Worm (Caenorhabditis elegans): ENCODE measurements around the gene rpl-21.

DNA sequence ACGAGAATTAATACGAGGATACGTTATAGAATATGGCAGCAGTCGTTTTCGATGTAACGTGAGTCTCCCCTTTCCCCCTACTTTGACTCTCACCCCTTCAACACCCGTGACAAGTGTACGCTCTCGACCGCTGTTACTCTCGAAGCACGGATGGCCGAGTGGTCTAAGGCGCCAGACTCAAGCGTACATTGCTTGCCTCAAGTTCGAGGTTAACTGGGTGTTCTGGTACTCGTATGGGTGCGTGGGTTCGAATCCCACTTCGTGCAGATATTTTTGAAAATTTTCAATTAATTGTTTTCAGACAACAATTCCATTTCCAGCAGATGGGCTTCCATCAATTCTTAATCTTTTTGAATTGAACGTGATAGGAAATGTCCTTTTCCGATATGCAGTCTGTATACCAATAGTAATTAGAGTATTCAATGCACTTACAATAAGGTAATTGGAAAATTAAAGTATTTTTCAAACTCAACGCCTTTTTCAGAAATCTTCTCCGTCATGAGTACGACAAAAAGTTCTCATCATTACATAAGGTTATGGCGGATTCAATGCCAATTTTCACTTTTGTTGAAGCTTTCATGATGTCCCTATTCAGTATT, 20.5 kb downstream of the rpl-21 start:
- TF ChIP-seq let-526 (GFP tag; IDR thresholded peaks at IDR 0.05) (no peak), snpc-4 (GFP tag; optimal IDR thresholded peaks at IDR 0.05) (peak; percentile 81), snpc-4 (tag; optimal IDR thresholded peaks at IDR 0.05) (peak; percentile 36 to 76 (median 64)), ama-1 (optimal IDR thresholded peaks at IDR 0.05) (no peak), ama-1 (GFP tag; optimal IDR thresholded peaks at IDR 0.05) (peak in 1 of 2 experiments; percentile 90), Y67H2A.10 (GFP tag; conservative IDR thresholded peaks at IDR 0.05) (0 out of 2 replicates have a peak, but pooled peaks have one; percentile 30)

All from whole organism, young adult.